Worm (Caenorhabditis elegans) whole organism, young adult: ENCODE results near the gene cal-8.

Source experiments
- C06A6.2 ChIP-seq: fragments of 200-800 bp; sonication (Bioruptor generic); conservative IDR thresholded peaks from 2 replicates; pipeline ENCODE4 v1.3.6; 2022; ENCODE audit warnings: missing genetic modification characterization, missing compliant biosample characterization
- D2030.7 ChIP-seq: fragments of 200-800 bp; sonication (Bioruptor generic); IDR thresholded peaks from 2 replicates; pipeline ENCODE4 v1.3.6; 2022; ENCODE audit warnings: missing genetic modification reagents, missing genetic modification characterization, missing compliant biosample characterization
- F22D6.2 ChIP-seq: sonication (generic microtip); optimal IDR thresholded peaks from 2 replicates; lab custom pipeline; 2016; ENCODE audit warnings: mild to moderate bottlenecking, missing genetic modification characterization, missing compliant biosample characterization
- F23B12.7 ChIP-seq: sonication (generic microtip); optimal IDR thresholded peaks from 2 replicates; lab custom pipeline; 2017; ENCODE audit warnings: missing genetic modification characterization, mild to moderate bottlenecking, missing compliant biosample characterization, antibody characterized with exemption, moderate library complexity; ENCODE audit not compliant: insufficient read depth
- F33H1.4 ChIP-seq: fragments of 200-800 bp; sonication (Bioruptor generic); IDR thresholded peaks from 2 replicates; pipeline ENCODE4 v1.3.6; 2022; ENCODE audit warnings: missing genetic modification reagents, missing genetic modification characterization, missing compliant biosample characterization
- F39B2.1 ChIP-seq: fragments of 200-800 bp; sonication (Bioruptor generic); IDR thresholded peaks from 2 replicates; pipeline ENCODE4 v1.3.6; 2022; ENCODE audit warnings: missing genetic modification reagents, missing genetic modification characterization, missing compliant biosample characterization
- F49E8.2 ChIP-seq: sonication (generic microtip); optimal IDR thresholded peaks from 3 replicates; lab custom pipeline; 2017; ENCODE audit warnings: missing genetic modification characterization, mild to moderate bottlenecking, missing compliant biosample characterization, antibody characterized with exemption, moderate library complexity; ENCODE audit not compliant: insufficient read depth
- F57C9.4 ChIP-seq: sonication (generic microtip); optimal IDR thresholded peaks from 2 replicates; lab custom pipeline; 2017; ENCODE audit warnings: mild to moderate bottlenecking, missing genetic modification characterization, missing compliant biosample characterization
- Y53F4B.3 ChIP-seq: fragments of 200-800 bp; sonication (Bioruptor generic); IDR thresholded peaks from 2 replicates; pipeline ENCODE4 v1.3.6; 2022; ENCODE audit warnings: missing genetic modification reagents, missing genetic modification characterization, missing compliant biosample characterization
- Y67H2A.10 ChIP-seq: fragments of 200-800 bp; sonication (Bioruptor generic); conservative IDR thresholded peaks from 2 replicates; pipeline ENCODE4 v1.3.6; 2022; ENCODE audit warnings: missing genetic modification reagents, missing genetic modification characterization, missing compliant biosample characterization
- ZK185.1 ChIP-seq: sonication (generic microtip); optimal IDR thresholded peaks from 2 replicates; lab custom pipeline; 2016; ENCODE audit warnings: mild to moderate bottlenecking, missing genetic modification characterization, missing compliant biosample characterization; ENCODE audit not compliant: poor library complexity, severe bottlenecking
- aptf-3 ChIP-seq: fragments of 200-800 bp; sonication (Bioruptor generic); IDR thresholded peaks from 2 replicates; pipeline ENCODE4 v1.3.6; 2022; ENCODE audit warnings: missing genetic modification characterization, missing compliant biosample characterization
- athp-1 ChIP-seq: sonication (generic microtip); optimal IDR thresholded peaks from 2 replicates; lab custom pipeline; 2017; ENCODE audit warnings: mild to moderate bottlenecking, missing genetic modification characterization, missing compliant biosample characterization
- attf-3 ChIP-seq: fragments of 200-800 bp; sonication (Bioruptor generic); conservative IDR thresholded peaks from 2 replicates; pipeline ENCODE4 v1.3.6; 2022; ENCODE audit warnings: missing genetic modification reagents, missing genetic modification characterization, missing compliant biosample characterization
- bed-1 ChIP-seq: fragments of 200-800 bp; sonication (Bioruptor generic); IDR thresholded peaks from 2 replicates; pipeline ENCODE4 v1.3.6; 2022; ENCODE audit warnings: missing genetic modification reagents, missing genetic modification characterization, missing compliant biosample characterization
- ceh-27 ChIP-seq: fragments of 200-800 bp; sonication (Bioruptor generic); optimal IDR thresholded peaks from 2 replicates; lab custom pipeline; 2018; ENCODE audit warnings: mild to moderate bottlenecking, missing genetic modification characterization, moderate library complexity, missing compliant biosample characterization
- ceh-40 ChIP-seq: fragments of 200-800 bp; sonication (Bioruptor generic); IDR thresholded peaks from 2 replicates; pipeline ENCODE4 v1.3.6; 2022; ENCODE audit warnings: missing genetic modification characterization, missing compliant biosample characterization
- ceh-91 ChIP-seq: fragments of 200-800 bp; sonication (Bioruptor generic); IDR thresholded peaks from 2 replicates; pipeline ENCODE4 v1.3.6; 2022; ENCODE audit warnings: missing genetic modification reagents, missing genetic modification characterization, missing compliant biosample characterization
- dox-1 ChIP-seq: fragments of 200-800 bp; sonication (Bioruptor generic); IDR thresholded peaks from 2 replicates; pipeline ENCODE4 v1.3.6; 2022; ENCODE audit warnings: missing genetic modification reagents, missing genetic modification characterization, missing compliant biosample characterization
- dpff-1 ChIP-seq: sonication (generic microtip); optimal IDR thresholded peaks from 2 replicates; lab custom pipeline; 2017; ENCODE audit warnings: mild to moderate bottlenecking, missing genetic modification characterization, missing compliant biosample characterization
- efl-1 ChIP-seq: fragments of 150-350 bp; optimal IDR thresholded peaks from 2 replicates; lab custom pipeline; 2014; ENCODE audit warnings: missing biosample characterization, missing genetic modification reagents, missing genetic modification characterization
- ets-4 ChIP-seq: fragments of 200-800 bp; sonication (Bioruptor generic); optimal IDR thresholded peaks from 2 replicates; lab custom pipeline; 2018; ENCODE audit warnings: mild to moderate bottlenecking, missing genetic modification characterization, missing compliant biosample characterization
- gei-17 ChIP-seq: fragments of 200-800 bp; sonication (Bioruptor generic); optimal IDR thresholded peaks from 2 replicates; lab custom pipeline; 2018; ENCODE audit warnings: mild to moderate bottlenecking, missing genetic modification characterization, missing compliant biosample characterization
- hmg-1.2 ChIP-seq: fragments of 200-800 bp; sonication (Bioruptor generic); IDR thresholded peaks from 2 replicates; pipeline ENCODE4 v1.3.6; 2022; ENCODE audit warnings: missing genetic modification reagents, missing genetic modification characterization, missing compliant biosample characterization
- lin-26 ChIP-seq: fragments of 200-800 bp; sonication (Bioruptor generic); IDR thresholded peaks from 2 replicates; pipeline ENCODE4 v1.3.6; 2022; ENCODE audit warnings: missing genetic modification reagents, missing genetic modification characterization, missing compliant biosample characterization
- lin-35 ChIP-seq, 3 experiments: fragments of 150-350 bp in 2 of 3; sonication (generic microtip) in 1 of 3; optimal IDR thresholded peaks; 2 replicates each; lab custom pipeline; 2014 to 2018; ENCODE audit warnings: missing biosample characterization in 3 of 3, missing genetic modification characterization in 3 of 3, missing genetic modification reagents in 3 of 3
- lsl-1 ChIP-seq: fragments of 200-800 bp; sonication (Bioruptor generic); optimal IDR thresholded peaks from 2 replicates; lab custom pipeline; 2018; ENCODE audit warnings: mild to moderate bottlenecking, missing genetic modification characterization, moderate library complexity, missing compliant biosample characterization
- lsy-27 ChIP-seq: sonication (generic microtip); optimal IDR thresholded peaks from 2 replicates; lab custom pipeline; 2017; ENCODE audit warnings: missing genetic modification characterization, mild to moderate bottlenecking, missing compliant biosample characterization, antibody characterized with exemption, missing genotype, borderline replicate concordance; ENCODE audit not compliant: insufficient read depth
- madf-6 ChIP-seq: fragments of 200-800 bp; sonication (Bioruptor generic); IDR thresholded peaks from 2 replicates; pipeline ENCODE4 v1.3.6; 2022; ENCODE audit warnings: missing genetic modification reagents, missing genetic modification characterization, missing compliant biosample characterization
- madf-8 ChIP-seq: fragments of 200-800 bp; sonication (Bioruptor generic); conservative IDR thresholded peaks from 2 replicates; pipeline ENCODE4 v1.3.6; 2022; ENCODE audit warnings: missing genetic modification reagents, missing genetic modification characterization, missing compliant biosample characterization
- mcd-1 ChIP-seq: fragments of 200-800 bp; sonication (Bioruptor generic); IDR thresholded peaks from 2 replicates; pipeline ENCODE4 v1.3.6; 2022; ENCODE audit warnings: missing genetic modification reagents, missing genetic modification characterization, missing compliant biosample characterization
- nfya-2 ChIP-seq: fragments of 200-800 bp; sonication (Bioruptor generic); IDR thresholded peaks from 2 replicates; pipeline ENCODE4 v1.3.6; 2022; ENCODE audit warnings: missing genetic modification reagents, missing genetic modification characterization, missing compliant biosample characterization
- nhr-120 ChIP-seq: fragments of 200-800 bp; sonication (Bioruptor generic); IDR thresholded peaks from 2 replicates; pipeline ENCODE4 v1.3.6; 2022; ENCODE audit warnings: missing genetic modification characterization, missing compliant biosample characterization
- nhr-27 ChIP-seq: fragments of 200-800 bp; sonication (Bioruptor generic); optimal IDR thresholded peaks from 2 replicates; lab custom pipeline; 2018; ENCODE audit warnings: mild to moderate bottlenecking, missing genetic modification characterization, moderate library complexity, missing compliant biosample characterization
- snpc-1.1 ChIP-seq: sonication (generic microtip); optimal IDR thresholded peaks from 2 replicates; lab custom pipeline; 2017; ENCODE audit warnings: missing genetic modification characterization, mild to moderate bottlenecking, missing compliant biosample characterization, antibody characterized with exemption, moderate library complexity, missing genotype, missing genetic modification reagents; ENCODE audit not compliant: insufficient read depth
- snpc-1.3 ChIP-seq: sonication (generic microtip); optimal IDR thresholded peaks from 2 replicates; lab custom pipeline; 2017; ENCODE audit warnings: missing genetic modification characterization, mild to moderate bottlenecking, missing compliant biosample characterization, antibody characterized with exemption, moderate library complexity, missing genotype, missing genetic modification reagents; ENCODE audit not compliant: insufficient read depth
- snpc-3.4 ChIP-seq: sonication (generic microtip); optimal IDR thresholded peaks from 2 replicates; lab custom pipeline; 2017; ENCODE audit warnings: missing genetic modification characterization, mild to moderate bottlenecking, missing compliant biosample characterization, antibody characterized with exemption, moderate library complexity, missing genotype, missing genetic modification reagents
- snpc-4 ChIP-seq, 5 experiments: fragments of 150-350 bp in 1 of 5; sonication (generic microtip) in 4 of 5; optimal IDR thresholded peaks; 2 replicates each; lab custom pipeline; 2014 to 2018; ENCODE audit warnings: missing genetic modification characterization in 5 of 5, missing biosample characterization in 3 of 5, antibody characterized with exemption in 2 of 5, mild to moderate bottlenecking in 2 of 5, missing compliant biosample characterization in 2 of 5, missing genotype in 2 of 5, moderate library complexity in 2 of 5, missing genetic modification reagents in 1 of 5
- sptf-2 ChIP-seq: fragments of 200-800 bp; sonication (Bioruptor generic); optimal IDR thresholded peaks from 2 replicates; lab custom pipeline; 2018; ENCODE audit warnings: mild to moderate bottlenecking, missing genetic modification characterization, missing compliant biosample characterization
- tlf-1 ChIP-seq: fragments of 200-800 bp; sonication (Bioruptor generic); optimal IDR thresholded peaks from 2 replicates; lab custom pipeline; 2018; ENCODE audit warnings: mild to moderate bottlenecking, missing genetic modification characterization, missing compliant biosample characterization
- unc-130 ChIP-seq: sonication (generic microtip); optimal IDR thresholded peaks from 2 replicates; lab custom pipeline; 2016; ENCODE audit warnings: missing genetic modification reagents, missing genetic modification characterization, missing compliant biosample characterization
- zim-3 ChIP-seq: sonication (generic microtip); optimal IDR thresholded peaks from 2 replicates; lab custom pipeline; 2017; ENCODE audit warnings: mild to moderate bottlenecking, missing genetic modification characterization, moderate library complexity, missing compliant biosample characterization
- ztf-18 ChIP-seq: sonication (generic microtip); optimal IDR thresholded peaks from 2 replicates; lab custom pipeline; 2016; ENCODE audit warnings: missing genotype, mild to moderate bottlenecking, missing genetic modification characterization, missing compliant biosample characterization
- ztf-22 ChIP-seq: fragments of 200-800 bp; sonication (Bioruptor generic); optimal IDR thresholded peaks from 2 replicates; lab custom pipeline; 2018; ENCODE audit warnings: mild to moderate bottlenecking, missing genetic modification characterization, moderate library complexity, missing compliant biosample characterization

The cal-8 gene

ce11 chrII:5503760-5504159 lies 21.9 kb upstream of the cal-8 start, which contains the start of gene cyp-44A1:
TSS of gene cyp-44A1 (plus strand) at chrII:5504044.
- TF ChIP-seq snpc-1.1 (tag; lab: Kevin White, UChicago): no peak
- no peak for TF ChIP-seq lsl-1 (GFP tag; lab: Kevin White, UChicago)
- no peak for TF ChIP-seq nhr-27
- TF ChIP-seq snpc-1.3 (tag; lab: Kevin White, UChicago): no peak
- no peak for TF ChIP-seq lin-26
- no peak for TF ChIP-seq Y67H2A.10 (GFP tag; lab: Robert Waterston, UW)
- TF ChIP-seq nhr-120 (GFP tag; lab: Robert Waterston, UW): no peak
- no peak for TF ChIP-seq nfya-2 (GFP tag; lab: Robert Waterston, UW)
- TF ChIP-seq lsy-27 (tag; lab: Kevin White, UChicago): no peak
- no peak for TF ChIP-seq ets-4
- no peak for TF ChIP-seq unc-130
- no peak for TF ChIP-seq athp-1 (tag; lab: Kevin White, UChicago)
- TF ChIP-seq ceh-40 (GFP tag; lab: Robert Waterston, UW): no peak
- no peak for TF ChIP-seq ztf-18 (tag; lab: Kevin White, UChicago)
- no peak for TF ChIP-seq tlf-1 (GFP tag; lab: Kevin White, UChicago)
- no peak for TF ChIP-seq snpc-4 (GFP tag; optimal IDR thresholded peaks at IDR 0.05; lab: Kevin White, UChicago)
- no peak for TF ChIP-seq snpc-4 (tag; optimal IDR thresholded peaks at IDR 0.05; lab: Kevin White, UChicago)
- TF ChIP-seq F57C9.4: no peak
- TF ChIP-seq attf-3 (GFP tag; lab: Robert Waterston, UW): no peak
- TF ChIP-seq dox-1: no peak
- TF ChIP-seq, all 124 proteins: peak for 0

- TF ChIP-seq nhr-27 (no peak), sptf-2 (GFP tag; lab: Kevin White, UChicago) (no peak), ceh-91 (GFP tag; lab: Robert Waterston, UW) (peak; percentile 67), C06A6.2 (GFP tag; lab: Robert Waterston, UW) (no peak), F22D6.2 (tag; lab: Kevin White, UChicago) (no peak), ZK185.1 (tag; lab: Kevin White, UChicago) (no peak), nhr-120 (GFP tag; lab: Robert Waterston, UW) (no peak), bed-1 (GFP tag; lab: Robert Waterston, UW) (no peak), snpc-4 (GFP tag; optimal IDR thresholded peaks at IDR 0.05; lab: Kevin White, UChicago) (peak; percentile 22), snpc-4 (tag; optimal IDR thresholded peaks at IDR 0.05; lab: Kevin White, UChicago) (no peak), hmg-1.2 (0 out of 2 replicates have a peak, but pooled peaks have one; percentile 8), lin-35 (GFP tag; optimal IDR thresholded peaks at IDR 0.05; lab: Kevin White, UChicago) (peak in 1 of 3 experiments; percentile 60), D2030.7 (peak; percentile 58; the same call in 1 of the 2 replicates), efl-1 (GFP tag; lab: Kevin White, UChicago) (peak; percentile 80), mcd-1 (GFP tag; lab: Robert Waterston, UW) (peak; percentile 46; the same call in 1 of the 2 replicates), snpc-3.4 (peak; percentile 13), Y53F4B.3 (GFP tag; lab: Robert Waterston, UW) (no peak), dpff-1 (no peak), F49E8.2 (tag; lab: Kevin White, UChicago) (no peak), ceh-27 (GFP tag; lab: Kevin White, UChicago) (no peak), F33H1.4 (GFP tag; lab: Robert Waterston, UW) (peak; percentile 88), madf-6 (GFP tag; lab: Robert Waterston, UW) (peak; percentile 87), zim-3 (no peak), F23B12.7 (tag; lab: Kevin White, UChicago) (no peak), madf-8 (GFP tag; lab: Robert Waterston, UW) (peak; percentile 67), nfya-2 (GFP tag; lab: Robert Waterston, UW) (no peak), snpc-1.3 (tag; lab: Kevin White, UChicago) (peak; percentile 1), F39B2.1 (GFP tag; lab: Robert Waterston, UW) (no peak), ztf-22 (no peak), aptf-3 (GFP tag; lab: Robert Waterston, UW) (no peak), gei-17 (no peak)
Measured at ce11 chrII:5500986-5501657, 19.3 kb upstream of the cal-8 start, which contains the start of gene F12A10.8. TSS of gene F12A10.8 (minus strand) at chrII:5501064.
